Worm (Caenorhabditis elegans): Measurements from ENCODE around the gene T26H5.8.

DNA sequence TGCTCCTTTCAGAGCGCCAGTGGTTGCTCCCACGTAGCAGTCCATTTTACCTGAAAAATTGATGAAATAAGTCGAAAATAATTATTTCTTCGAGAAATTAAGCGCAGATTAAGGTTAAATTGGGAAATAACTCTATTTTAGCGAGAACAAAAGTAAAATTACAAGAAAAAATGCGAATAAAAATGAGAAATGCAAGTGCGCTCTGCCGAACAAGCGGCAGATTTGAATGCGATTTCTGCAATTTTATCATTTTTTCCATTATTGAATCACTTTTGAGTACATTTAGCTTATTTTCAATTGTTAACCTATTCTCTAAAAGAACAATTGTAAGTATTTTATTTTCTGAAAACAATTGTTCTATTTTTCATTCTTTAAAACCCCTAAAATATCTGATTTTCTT, 37.6 kb downstream of the T26H5.8 start, which contains the start of gene T06E6.1:
- TF ChIP-seq ref-1 (GFP tag; conservative IDR thresholded peaks at IDR 0.05), result no peak
- no peak for TF ChIP-seq tab-1 (GFP tag; IDR thresholded peaks at IDR 0.05)
- no peak for TF ChIP-seq ztf-29 (GFP tag; IDR thresholded peaks at IDR 0.05)
- TF ChIP-seq T22C8.4 (GFP tag; IDR thresholded peaks at IDR 0.05), result no peak
- TF ChIP-seq ztf-23 (GFP tag; IDR thresholded peaks at IDR 0.05), result no peak
- TF ChIP-seq klf-2 (GFP tag; conservative IDR thresholded peaks at IDR 0.05), result no peak
- TF ChIP-seq flt-1 (GFP tag; IDR thresholded peaks at IDR 0.05), result no peak
- no peak for TF ChIP-seq med-1 (GFP tag; optimal IDR thresholded peaks at IDR 0.05; ENCODE audit: insufficient read depth)
